Worm (Caenorhabditis elegans) whole organism, young adult: ENCODE results near the gene T22D1.8.

ENCODE experiments used
- B0035.1 ChIP-seq: sonication (generic microtip); optimal IDR thresholded peaks from 2 replicates; lab custom pipeline; 2016; ENCODE audit warnings: missing genetic modification characterization, mild to moderate bottlenecking, missing compliant biosample characterization, missing genotype, missing genetic modification reagents
- B0336.3 ChIP-seq: fragments of 200-800 bp; sonication (Bioruptor generic); IDR thresholded peaks from 2 replicates; pipeline ENCODE4 v1.3.6; 2022; ENCODE audit warnings: missing genetic modification characterization, missing compliant biosample characterization
- F10E7.11 ChIP-seq: sonication (generic microtip); optimal IDR thresholded peaks from 2 replicates; lab custom pipeline; 2017; ENCODE audit warnings: mild to moderate bottlenecking, missing genetic modification characterization, moderate library complexity, missing compliant biosample characterization
- F37B4.10 ChIP-seq: fragments of 200-800 bp; sonication (Bioruptor generic); IDR thresholded peaks from 2 replicates; pipeline ENCODE4 v1.3.6; 2022; ENCODE audit warnings: missing genetic modification characterization, missing compliant biosample characterization
- F49E8.2 ChIP-seq: sonication (generic microtip); optimal IDR thresholded peaks from 3 replicates; lab custom pipeline; 2017; ENCODE audit warnings: missing genetic modification characterization, mild to moderate bottlenecking, missing compliant biosample characterization, antibody characterized with exemption, moderate library complexity; ENCODE audit not compliant: insufficient read depth
- K12H6.12 ChIP-seq: fragments of 200-800 bp; sonication (Bioruptor generic); optimal IDR thresholded peaks from 2 replicates; lab custom pipeline; 2018; ENCODE audit warnings: mild to moderate bottlenecking, missing genetic modification characterization, missing compliant biosample characterization
- T26A5.8 ChIP-seq: sonication (generic microtip); optimal IDR thresholded peaks from 2 replicates; lab custom pipeline; 2016; ENCODE audit warnings: missing genetic modification characterization, missing compliant biosample characterization
- Y53G8AR.9 ChIP-seq: fragments of 200-800 bp; sonication (Bioruptor generic); conservative IDR thresholded peaks from 2 replicates; pipeline ENCODE4 v1.3.6; 2022; ENCODE audit warnings: missing genetic modification reagents, missing genetic modification characterization, missing compliant biosample characterization
- Y79H2A.3 ChIP-seq: fragments of 200-800 bp; sonication (Bioruptor generic); conservative IDR thresholded peaks from 2 replicates; pipeline ENCODE4 v1.3.6; 2022; ENCODE audit warnings: missing genetic modification reagents, missing genetic modification characterization, missing compliant biosample characterization
- athp-1 ChIP-seq: sonication (generic microtip); optimal IDR thresholded peaks from 2 replicates; lab custom pipeline; 2017; ENCODE audit warnings: mild to moderate bottlenecking, missing genetic modification characterization, missing compliant biosample characterization
- bed-2 ChIP-seq: fragments of 200-800 bp; sonication (Bioruptor generic); IDR thresholded peaks from 2 replicates; pipeline ENCODE4 v1.3.6; 2022; ENCODE audit warnings: missing genetic modification reagents, missing genetic modification characterization, missing compliant biosample characterization
- ccch-3 ChIP-seq: fragments of 200-800 bp; sonication (Bioruptor generic); optimal IDR thresholded peaks from 2 replicates; lab custom pipeline; 2018; ENCODE audit warnings: mild to moderate bottlenecking, missing genetic modification characterization, missing compliant biosample characterization
- cebp-2 ChIP-seq: fragments of 200-800 bp; sonication (Bioruptor generic); IDR thresholded peaks from 2 replicates; pipeline ENCODE4 v1.3.6; 2022; ENCODE audit warnings: missing genetic modification characterization, missing compliant biosample characterization
- ceh-40 ChIP-seq: fragments of 200-800 bp; sonication (Bioruptor generic); IDR thresholded peaks from 2 replicates; pipeline ENCODE4 v1.3.6; 2022; ENCODE audit warnings: missing genetic modification characterization, missing compliant biosample characterization
- ceh-58 ChIP-seq: fragments of 200-800 bp; sonication (Bioruptor generic); IDR thresholded peaks from 2 replicates; pipeline ENCODE4 v1.3.6; 2022; ENCODE audit warnings: missing genetic modification characterization, missing compliant biosample characterization
- die-1 ChIP-seq: sonication (generic microtip); optimal IDR thresholded peaks from 2 replicates; lab custom pipeline; 2016; ENCODE audit warnings: missing genotype, mild to moderate bottlenecking, missing genetic modification characterization, missing compliant biosample characterization
- egl-44 ChIP-seq: fragments of 200-800 bp; sonication (Bioruptor generic); IDR thresholded peaks from 2 replicates; pipeline ENCODE4 v1.3.6; 2022; ENCODE audit warnings: missing genetic modification reagents, missing genetic modification characterization, missing compliant biosample characterization
- egrh-3 ChIP-seq: fragments of 200-800 bp; sonication (Bioruptor generic); IDR thresholded peaks from 2 replicates; pipeline ENCODE4 v1.3.6; 2022; ENCODE audit warnings: missing genetic modification reagents, missing genetic modification characterization, missing compliant biosample characterization
- gei-17 ChIP-seq: fragments of 200-800 bp; sonication (Bioruptor generic); optimal IDR thresholded peaks from 2 replicates; lab custom pipeline; 2018; ENCODE audit warnings: mild to moderate bottlenecking, missing genetic modification characterization, missing compliant biosample characterization
- hlh-12 ChIP-seq: sonication (generic microtip); optimal IDR thresholded peaks from 2 replicates; lab custom pipeline; 2016; ENCODE audit warnings: missing genetic modification characterization, missing compliant biosample characterization
- let-526 ChIP-seq: fragments of 200-800 bp; sonication (Bioruptor generic); IDR thresholded peaks from 2 replicates; pipeline ENCODE4 v1.3.6; 2022; ENCODE audit warnings: missing genetic modification reagents, missing genetic modification characterization, missing compliant biosample characterization
- let-607 ChIP-seq, 2 experiments: fragments of 200-800 bp in 1 of 2; sonication (Bioruptor generic) in 1 of 2; sonication (generic microtip) in 1 of 2; optimal IDR thresholded peaks; 2 replicates each; lab custom pipeline; 2016 to 2018; ENCODE audit warnings: mild to moderate bottlenecking in 2 of 2, missing compliant biosample characterization in 2 of 2, missing genetic modification characterization in 2 of 2, moderate library complexity in 2 of 2, missing genotype in 1 of 2
- madf-10 ChIP-seq: sonication (generic microtip); optimal IDR thresholded peaks from 2 replicates; lab custom pipeline; 2016; ENCODE audit warnings: mild to moderate bottlenecking, missing genetic modification characterization, missing compliant biosample characterization
- madf-8 ChIP-seq: fragments of 200-800 bp; sonication (Bioruptor generic); conservative IDR thresholded peaks from 2 replicates; pipeline ENCODE4 v1.3.6; 2022; ENCODE audit warnings: missing genetic modification reagents, missing genetic modification characterization, missing compliant biosample characterization
- mel-28 ChIP-seq: sonication (generic microtip); optimal IDR thresholded peaks from 2 replicates; lab custom pipeline; 2016; ENCODE audit warnings: borderline replicate concordance, mild to moderate bottlenecking, missing genetic modification characterization, missing compliant biosample characterization
- nhr-27 ChIP-seq: fragments of 200-800 bp; sonication (Bioruptor generic); optimal IDR thresholded peaks from 2 replicates; lab custom pipeline; 2018; ENCODE audit warnings: mild to moderate bottlenecking, missing genetic modification characterization, moderate library complexity, missing compliant biosample characterization
- nhr-80 ChIP-seq: sonication (generic microtip); optimal IDR thresholded peaks from 2 replicates; lab custom pipeline; 2016; ENCODE audit warnings: missing genetic modification characterization, missing compliant biosample characterization
- pha-4 ChIP-seq: fragments of 150-350 bp; sonication (generic microtip); optimal IDR thresholded peaks from 2 replicates; lab custom pipeline; 2014; ENCODE audit warnings: missing biosample characterization, missing genetic modification reagents, missing genetic modification characterization
- rcor-1 ChIP-seq: fragments of 200-800 bp; sonication (Bioruptor generic); IDR thresholded peaks from 2 replicates; pipeline ENCODE4 v1.3.6; 2022; ENCODE audit warnings: missing genetic modification reagents, missing genetic modification characterization, missing compliant biosample characterization
- sdz-38 ChIP-seq: sonication (generic microtip); optimal IDR thresholded peaks from 2 replicates; lab custom pipeline; 2016; ENCODE audit warnings: missing genotype, missing genetic modification characterization, missing compliant biosample characterization
- snpc-1.1 ChIP-seq: sonication (generic microtip); optimal IDR thresholded peaks from 2 replicates; lab custom pipeline; 2017; ENCODE audit warnings: missing genetic modification characterization, mild to moderate bottlenecking, missing compliant biosample characterization, antibody characterized with exemption, moderate library complexity, missing genotype, missing genetic modification reagents; ENCODE audit not compliant: insufficient read depth
- tbp1 ChIP-seq: fragments of 200-800 bp; sonication (Bioruptor generic); optimal IDR thresholded peaks from 2 replicates; lab custom pipeline; 2018; ENCODE audit warnings: mild to moderate bottlenecking, missing genetic modification characterization, missing compliant biosample characterization
- ztf-18 ChIP-seq: sonication (generic microtip); optimal IDR thresholded peaks from 2 replicates; lab custom pipeline; 2016; ENCODE audit warnings: missing genotype, mild to moderate bottlenecking, missing genetic modification characterization, missing compliant biosample characterization
- ztf-22 ChIP-seq: fragments of 200-800 bp; sonication (Bioruptor generic); optimal IDR thresholded peaks from 2 replicates; lab custom pipeline; 2018; ENCODE audit warnings: mild to moderate bottlenecking, missing genetic modification characterization, moderate library complexity, missing compliant biosample characterization

T22D1.8 gene

ce11 chrIV:6951259-6951658 is 45.1 kb upstream of the T22D1.8 start (continued):
- TF ChIP-seq F37B4.10 (no peak), cebp-2 (GFP tag; lab: Robert Waterston, UW) (no peak)
- TF ChIP-seq, all 124 proteins: peak for 0

ce11 chrIV:6946832-6947231 is 40.7 kb upstream of the T22D1.8 start:
- TF ChIP-seq ceh-40 (GFP tag; lab: Robert Waterston, UW), result no peak
- TF ChIP-seq T26A5.8, result no peak
- no peak for TF ChIP-seq madf-10 (tag; lab: Kevin White, UChicago)
- no peak for TF ChIP-seq tbp1
- no peak for TF ChIP-seq sdz-38 (tag; lab: Kevin White, UChicago)
- no peak for TF ChIP-seq ceh-58
- TF ChIP-seq ccch-3 (GFP tag; lab: Kevin White, UChicago), result no peak
- no peak for TF ChIP-seq ztf-22
- TF ChIP-seq ztf-18, result no peak
- TF ChIP-seq madf-8, result no peak
- TF ChIP-seq pha-4 (tag; lab: Kevin White, UChicago), result no peak

ce11 chrIV:6941101-6941500 is 35.0 kb upstream of the T22D1.8 start:
- TF ChIP-seq egl-44 (GFP tag; lab: Robert Waterston, UW), result no peak
- TF ChIP-seq K12H6.12 (tag; lab: Kevin White, UChicago), result no peak
- no peak for TF ChIP-seq nhr-80 (tag; lab: Kevin White, UChicago)
- no peak for TF ChIP-seq pha-4 (tag; lab: Kevin White, UChicago)
- no peak for TF ChIP-seq cebp-2 (GFP tag; lab: Robert Waterston, UW)
- TF ChIP-seq snpc-1.1 (tag; lab: Kevin White, UChicago), result no peak
- no peak for TF ChIP-seq F10E7.11 (tag; lab: Kevin White, UChicago)
- TF ChIP-seq let-607 (tag; optimal IDR thresholded peaks at IDR 0.05; lab: Kevin White, UChicago), result no peak
- no peak for TF ChIP-seq gei-17 (GFP tag; lab: Kevin White, UChicago)
- TF ChIP-seq mel-28 (tag; lab: Kevin White, UChicago), result no peak
- no peak for TF ChIP-seq F49E8.2 (tag; lab: Kevin White, UChicago)
- no peak for TF ChIP-seq egrh-3 (GFP tag; lab: Robert Waterston, UW)
- no peak for TF ChIP-seq ztf-18
- no peak for TF ChIP-seq rcor-1 (GFP tag; lab: Robert Waterston, UW)
- TF ChIP-seq ceh-40 (GFP tag; lab: Robert Waterston, UW), result no peak
- TF ChIP-seq Y79H2A.3 (GFP tag; lab: Robert Waterston, UW), result no peak
- no peak for TF ChIP-seq nhr-27 (tag; lab: Kevin White, UChicago)

- TF ChIP-seq athp-1 (tag; lab: Kevin White, UChicago), result no peak
- TF ChIP-seq B0336.3 (GFP tag; lab: Robert Waterston, UW), result no peak
- TF ChIP-seq bed-2 (GFP tag; lab: Robert Waterston, UW), result no peak
- no peak for TF ChIP-seq die-1
- no peak for TF ChIP-seq let-526 (GFP tag; lab: Robert Waterston, UW)
- TF ChIP-seq T26A5.8, result no peak
- TF ChIP-seq hlh-12 (tag; lab: Kevin White, UChicago), result no peak
- TF ChIP-seq ztf-22, result no peak
- no peak for TF ChIP-seq B0035.1
- no peak for TF ChIP-seq Y53G8AR.9 (GFP tag; lab: Robert Waterston, UW)
Observed at ce11 chrIV:6937548-6937947, 31.4 kb upstream of the T22D1.8 start, which contains the start of gene npr-12. Gene npr-12, minus strand, starts transcription at chrIV:6937648.
